Fruit fly (Drosophila melanogaster): ENCODE results near the gene toc.

toc gene

DNA sequence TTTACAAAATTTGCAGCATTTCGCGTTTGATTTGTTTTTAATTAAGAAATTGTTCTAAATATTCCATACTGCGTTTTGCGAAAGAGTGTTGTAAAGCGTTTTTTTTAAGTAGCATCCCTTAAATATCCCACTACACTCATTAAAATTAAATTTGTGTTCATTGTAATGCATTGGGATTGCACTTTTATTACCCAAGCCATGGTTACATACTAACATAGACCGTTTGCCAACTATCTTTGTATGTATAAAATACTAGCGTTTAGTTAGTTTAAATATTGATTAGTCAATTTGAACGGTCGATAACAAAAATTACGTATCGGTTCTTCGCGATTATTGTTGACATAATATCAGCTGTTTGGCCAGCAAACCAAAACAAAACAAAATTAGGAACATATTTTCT, 104.8 kb downstream of the toc start, which contains the start of the genes cnir and CG17221 (continued):
- TF ChIP-seq CG12236 (GFP tag; optimal IDR thresholded peaks at IDR 0.05) (peak; percentile 55), Bteb2 (GFP tag; optimal IDR thresholded peaks at IDR 0.05) (peak; percentile 64), so (GFP tag; IDR thresholded peaks at IDR 0.05) (no peak), CG4328 (GFP tag; optimal IDR thresholded peaks at IDR 0.05) (peak; percentile 61), lov (optimal IDR thresholded peaks at IDR 0.05) (no peak), lov (GFP tag; IDR thresholded peaks at IDR 0.05) (no peak), Rx (GFP tag; IDR thresholded peaks at IDR 0.05) (no peak), Dll (GFP tag; IDR thresholded peaks at IDR 0.05; ENCODE audit: partially characterized antibody) (peak; percentile 72), tap (tag; optimal IDR thresholded peaks at IDR 0.05) (peak; percentile 10), gem (tag; optimal IDR thresholded peaks at IDR 0.05) (peak; percentile 73), Nf-YB (GFP tag; optimal IDR thresholded peaks at IDR 0.05) (no peak), CG2202 (tag; optimal IDR thresholded peaks at IDR 0.05) (peak; percentile 23), btn (GFP tag; optimal IDR thresholded peaks at IDR 0.05) (peak; percentile 38), Asciz (GFP tag; optimal IDR thresholded peaks at IDR 0.05) (no peak), bsh (GFP tag; optimal IDR thresholded peaks at IDR 0.05) (peak in 1 of 2 experiments; percentile 59), E2f1 (GFP tag; IDR thresholded peaks at IDR 0.05) (no peak), CG7928 (GFP tag; optimal IDR thresholded peaks at IDR 0.05) (peak; percentile 73), hkb (optimal IDR thresholded peaks at IDR 0.05) (no peak), hkb (GFP tag; IDR thresholded peaks at IDR 0.05) (no peak), CG9797 (GFP tag; optimal IDR thresholded peaks at IDR 0.05) (peak; percentile 27), CG2129 (GFP tag; IDR thresholded peaks at IDR 0.05; ENCODE audit: partially characterized antibody) (no peak), Dbx (GFP tag; IDR thresholded peaks at IDR 0.05) (0 out of 3 replicates have a peak, but pooled peaks have one; percentile 32), CG11560 (tag; IDR thresholded peaks at IDR 0.05) (no peak), dan (GFP tag; IDR thresholded peaks at IDR 0.05) (no peak), repo (GFP tag; optimal IDR thresholded peaks at IDR 0.05) (peak; percentile 51), bcd (GFP tag; optimal IDR thresholded peaks at IDR 0.05) (peak; percentile 51), CG3163 (GFP tag; optimal IDR thresholded peaks at IDR 0.05) (peak; percentile 15), CG4707 (GFP tag; optimal IDR thresholded peaks at IDR 0.05) (no peak), oc (tag; optimal IDR thresholded peaks at IDR 0.05) (no peak), CG12942 (GFP tag; optimal IDR thresholded peaks at IDR 0.05) (peak; percentile 54), Optix (GFP tag; IDR thresholded peaks at IDR 0.05) (no peak), bbx (GFP tag; IDR thresholded peaks at IDR 0.05; ENCODE audit: partially characterized antibody) (no peak), CG30403 (GFP tag; optimal IDR thresholded peaks at IDR 0.05) (peak; percentile 78), CG31365 (tag; optimal IDR thresholded peaks at IDR 0.05) (peak; percentile 22), kay (GFP tag; optimal IDR thresholded peaks at IDR 0.05) (peak; percentile 18), lmd (GFP tag; IDR thresholded peaks at IDR 0.05) (no peak), CG4730 (GFP tag; IDR thresholded peaks at IDR 0.05) (no peak), sens-2 (GFP tag; IDR thresholded peaks at IDR 0.05) (no peak), chinmo (GFP tag; IDR thresholded peaks at IDR 0.05; ENCODE audit: partially characterized antibody) (no peak), grau (tag; optimal IDR thresholded peaks at IDR 0.05) (peak; percentile 67), CG31388 (GFP tag; optimal IDR thresholded peaks at IDR 0.05) (peak; percentile 25), tll (GFP tag; optimal IDR thresholded peaks at IDR 0.05) (no peak), CG17912 (GFP tag; optimal IDR thresholded peaks at IDR 0.05) (peak; percentile 1), CG6813 (GFP tag; optimal IDR thresholded peaks at IDR 0.05) (no peak), CG43689 (GFP tag; IDR thresholded peaks at IDR 0.05) (no peak), slbo (GFP tag; IDR thresholded peaks at IDR 0.05) (peak; percentile 67; the same call in 1 of the 2 replicates), lbe (GFP tag; optimal IDR thresholded peaks at IDR 0.05) (peak; percentile 81), dysf (GFP tag; IDR thresholded peaks at IDR 0.05) (no peak), rib (GFP tag; IDR thresholded peaks at IDR 0.05) (no peak), wdn (GFP tag; IDR thresholded peaks at IDR 0.05) (no peak), Kr (GFP tag; optimal IDR thresholded peaks at IDR 0.05) (no peak), unpg (GFP tag; optimal IDR thresholded peaks at IDR 0.05) (peak; percentile 70)
